Fruit fly (Drosophila melanogaster) whole organism, prepupa: ENCODE measurements around the gene Sfp24Bb.

Experiments used
- Blimp-1 ChIP-seq: fragments of 200-800 bp; sonication (Bioruptor generic); optimal IDR thresholded peaks from 3 replicates; lab custom pipeline; 2017; ENCODE audit warnings: missing biosample characterization, missing genetic modification characterization, mild to moderate bottlenecking, moderate library complexity, missing genetic modification reagents
- CG10631 ChIP-seq: fragments of 200-800 bp; sonication (Bioruptor generic); optimal IDR thresholded peaks from 2 replicates; lab custom pipeline; 2016; ENCODE audit warnings: missing biosample characterization, missing genetic modification characterization
- CG11294 ChIP-seq: fragments of 200-800 bp; sonication (Bioruptor generic); IDR thresholded peaks from 2 replicates; pipeline ENCODE4 v1.3.6; 2022; ENCODE audit warnings: missing biosample characterization, missing genetic modification characterization
- CG11762 ChIP-seq: fragments of 200-800 bp; sonication (Bioruptor generic); optimal IDR thresholded peaks from 3 replicates; lab custom pipeline; 2016; ENCODE audit warnings: missing biosample characterization, missing genetic modification characterization; ENCODE audit not compliant: insufficient read depth
- CG11902 ChIP-seq: fragments of 200-800 bp; sonication (Bioruptor generic); optimal IDR thresholded peaks from 3 replicates; lab custom pipeline; 2016; ENCODE audit warnings: missing biosample characterization, missing genetic modification characterization
- CG1621 ChIP-seq: fragments of 200-800 bp; sonication (Bioruptor generic); optimal IDR thresholded peaks from 3 replicates; lab custom pipeline; 2018; ENCODE audit warnings: missing biosample characterization, mild to moderate bottlenecking, missing genetic modification characterization
- CG16779 ChIP-seq: fragments of 200-800 bp; sonication (Bioruptor generic); optimal IDR thresholded peaks from 3 replicates; lab custom pipeline; 2017; ENCODE audit warnings: missing biosample characterization, mild to moderate bottlenecking, missing genetic modification characterization
- CG3032 ChIP-seq: fragments of 200-800 bp; optimal IDR thresholded peaks from 2 replicates; lab custom pipeline; 2019; ENCODE audit warnings: missing biosample characterization, mild to moderate bottlenecking, missing genetic modification characterization, moderate library complexity
- CG34406 ChIP-seq: fragments of 200-800 bp; sonication (Bioruptor generic); optimal IDR thresholded peaks from 3 replicates; lab custom pipeline; 2016; ENCODE audit warnings: missing biosample characterization, missing genetic modification characterization
- CG4318 ChIP-seq: fragments of 200-800 bp; sonication (Bioruptor generic); optimal IDR thresholded peaks from 3 replicates; lab custom pipeline; 2017; ENCODE audit warnings: missing biosample characterization, mild to moderate bottlenecking, missing genetic modification characterization
- CG6163 ChIP-seq: fragments of 200-800 bp; sonication (Bioruptor generic); IDR thresholded peaks from 3 replicates; pipeline ENCODE4 v1.3.6; 2022; ENCODE audit warnings: missing biosample characterization, missing genetic modification characterization
- CG6276 ChIP-seq: fragments of 200-800 bp; sonication (Bioruptor generic); optimal IDR thresholded peaks from 2 replicates; lab custom pipeline; 2017; ENCODE audit warnings: missing biosample characterization, mild to moderate bottlenecking, missing genetic modification characterization
- CG6792 ChIP-seq: fragments of 200-800 bp; sonication (Bioruptor generic); optimal IDR thresholded peaks from 3 replicates; lab custom pipeline; 2016; ENCODE audit warnings: missing biosample characterization, missing genetic modification characterization
- CG6854 ChIP-seq: fragments of 200-800 bp; sonication (Bioruptor generic); optimal IDR thresholded peaks from 2 replicates; lab custom pipeline; 2017; ENCODE audit warnings: missing biosample characterization, mild to moderate bottlenecking, missing genetic modification characterization
- CG7368 ChIP-seq: fragments of 200-800 bp; sonication (Bioruptor generic); optimal IDR thresholded peaks from 3 replicates; lab custom pipeline; 2016; ENCODE audit warnings: missing biosample characterization, missing genetic modification characterization
- CG8119 ChIP-seq: fragments of 200-800 bp; sonication (Bioruptor generic); IDR thresholded peaks from 3 replicates; pipeline ENCODE4 v1.3.6; 2022; ENCODE audit warnings: missing biosample characterization, missing genetic modification characterization
- CG8632 ChIP-seq: fragments of 200-800 bp; sonication (Bioruptor generic); optimal IDR thresholded peaks from 3 replicates; lab custom pipeline; 2016; ENCODE audit warnings: missing biosample characterization, missing genetic modification characterization
- Gug ChIP-seq: fragments of 200-800 bp; sonication (Bioruptor generic); IDR thresholded peaks from 2 replicates; pipeline ENCODE4 v1.3.6; 2022; ENCODE audit warnings: missing biosample characterization, missing genetic modification characterization
- Hr38 ChIP-seq: sonication (Bioruptor generic); optimal IDR thresholded peaks from 2 replicates; lab custom pipeline; 2016; ENCODE audit warnings: missing biosample characterization, missing genetic modification characterization
- Hr39 ChIP-seq: fragments of 200-800 bp; sonication (Bioruptor generic); optimal IDR thresholded peaks from 2 replicates; lab custom pipeline; 2016; ENCODE audit warnings: missing biosample characterization, missing genetic modification characterization
- Hr4 ChIP-seq: fragments of 200-800 bp; sonication (Bioruptor generic); optimal IDR thresholded peaks from 3 replicates; lab custom pipeline; 2016; ENCODE audit warnings: missing biosample characterization, missing genetic modification characterization
- Sox15 ChIP-seq: fragments of 200-800 bp; sonication (Bioruptor generic); optimal IDR thresholded peaks from 3 replicates; lab custom pipeline; 2016; ENCODE audit warnings: missing biosample characterization, missing genetic modification characterization
- achi ChIP-seq: fragments of 200-800 bp; sonication (Bioruptor generic); optimal IDR thresholded peaks from 3 replicates; lab custom pipeline; 2016; ENCODE audit warnings: missing biosample characterization, missing genetic modification characterization
- acj6 ChIP-seq: fragments of 200-800 bp; sonication (Bioruptor generic); optimal IDR thresholded peaks from 3 replicates; lab custom pipeline; 2016; ENCODE audit warnings: missing biosample characterization, missing genetic modification characterization
- dac ChIP-seq: fragments of 200-800 bp; sonication (Bioruptor generic); optimal IDR thresholded peaks from 2 replicates; lab custom pipeline; 2017; ENCODE audit warnings: missing biosample characterization, mild to moderate bottlenecking, missing genetic modification characterization
- dsx ChIP-seq: fragments of 200-800 bp; optimal IDR thresholded peaks from 3 replicates; lab custom pipeline; 2019; ENCODE audit warnings: missing biosample characterization, mild to moderate bottlenecking, missing genetic modification characterization, moderate library complexity; ENCODE audit not compliant: poor library complexity, severe bottlenecking
- fd59A ChIP-seq: fragments of 200-800 bp; sonication (Bioruptor generic); optimal IDR thresholded peaks from 2 replicates; lab custom pipeline; 2017; ENCODE audit warnings: missing biosample characterization, mild to moderate bottlenecking, missing genetic modification characterization, missing genetic modification reagents
- fd85E ChIP-seq: fragments of 200-800 bp; sonication (Bioruptor generic); optimal IDR thresholded peaks from 3 replicates; lab custom pipeline; 2016; ENCODE audit warnings: missing biosample characterization, missing genetic modification characterization
- lz ChIP-seq: fragments of 200-800 bp; sonication (Bioruptor generic); optimal IDR thresholded peaks from 3 replicates; lab custom pipeline; 2016; ENCODE audit warnings: missing biosample characterization, missing genetic modification characterization
- net ChIP-seq: fragments of 200-800 bp; sonication (Bioruptor generic); optimal IDR thresholded peaks from 3 replicates; lab custom pipeline; 2016; ENCODE audit warnings: missing biosample characterization, missing genetic modification characterization
- pdm3 ChIP-seq: fragments of 200-800 bp; sonication (Bioruptor generic); optimal IDR thresholded peaks from 3 replicates; lab custom pipeline; 2016; ENCODE audit warnings: missing biosample characterization, missing genetic modification characterization
- spab ChIP-seq: fragments of 200-800 bp; sonication (Bioruptor generic); optimal IDR thresholded peaks from 2 replicates; lab custom pipeline; 2017; ENCODE audit warnings: missing biosample characterization, mild to moderate bottlenecking, missing genetic modification characterization, missing genetic modification reagents
- svp ChIP-seq: fragments of 200-800 bp; sonication (Bioruptor generic); peaks from one replicate; lab custom pipeline; 2016; ENCODE audit warnings: missing biosample characterization, missing genetic modification characterization

Sfp24Bb gene

dm6 chr2L:3682489-3682888, 12.9 kb upstream of the Sfp24Bb start:
- TF ChIP-seq Hr38 (GFP tag; lab: Kevin White, UChicago) (no peak), acj6 (GFP tag; lab: Kevin White, UChicago) (no peak), net (GFP tag; lab: Kevin White, UChicago) (no peak), CG8632 (GFP tag; lab: Kevin White, UChicago) (no peak), Hr39 (GFP tag; lab: Kevin White, UChicago) (no peak)
- TF ChIP-seq, all 60 proteins: peak for 0

dm6 chr2L:3681338-3681737, 11.8 kb upstream of the Sfp24Bb start:
- TF ChIP-seq CG6276 (GFP tag; lab: Kevin White, UChicago) = no peak
- no peak for TF ChIP-seq CG4318 (GFP tag; lab: Kevin White, UChicago)
- no peak for TF ChIP-seq CG8119 (GFP tag; lab: Robert Waterston, UW)
- no peak for TF ChIP-seq Hr38 (GFP tag; lab: Kevin White, UChicago)
- TF ChIP-seq CG6854 (GFP tag; lab: Kevin White, UChicago) = no peak
- TF ChIP-seq CG7368 = no peak
- TF ChIP-seq spab (GFP tag; lab: Kevin White, UChicago) = no peak
- no peak for TF ChIP-seq CG11902 (GFP tag; lab: Kevin White, UChicago)
- no peak for TF ChIP-seq net (GFP tag; lab: Kevin White, UChicago)
- TF ChIP-seq fd59A (GFP tag; lab: Kevin White, UChicago) = no peak
- no peak for TF ChIP-seq CG1621
- TF ChIP-seq CG11294 (GFP tag; lab: Robert Waterston, UW) = no peak
- no peak for TF ChIP-seq Hr39 (GFP tag; lab: Kevin White, UChicago)
- TF ChIP-seq dac (GFP tag; lab: Kevin White, UChicago) = no peak
- no peak for TF ChIP-seq pdm3 (GFP tag; lab: Kevin White, UChicago)
- TF ChIP-seq fd85E (GFP tag; lab: Kevin White, UChicago) = no peak
- TF ChIP-seq Sox15 (GFP tag; lab: Kevin White, UChicago) = no peak
- TF ChIP-seq Gug (GFP tag; lab: Robert Waterston, UW) = no peak
- TF ChIP-seq, all 60 proteins: peak for 0

dm6 chr2L:3675770-3676169, 6.2 kb upstream of the Sfp24Bb start:
- TF ChIP-seq CG10631 (GFP tag; lab: Kevin White, UChicago) (no peak), Blimp-1 (GFP tag; lab: Kevin White, UChicago) (no peak), CG34406 (GFP tag; lab: Kevin White, UChicago) (no peak), svp (GFP tag; lab: Kevin White, UChicago) (peak; percentile 29), CG4318 (GFP tag; lab: Kevin White, UChicago) (no peak), CG3032 (tag; lab: Kevin White, UChicago) (no peak)

dm6 chr2L:3670481-3670880, 906 bp upstream of the Sfp24Bb start, which contains the start of gene Sfp24Bc:
Gene Sfp24Bc, minus strand, starts transcription at chr2L:3670581.
- TF ChIP-seq CG16779 (tag; lab: Kevin White, UChicago) = no peak
- TF ChIP-seq svp (GFP tag; lab: Kevin White, UChicago) = peak; percentile 40

- no peak for TF ChIP-seq achi
- no peak for TF ChIP-seq Hr4 (GFP tag; lab: Kevin White, UChicago)
- TF ChIP-seq CG3032 (tag; lab: Kevin White, UChicago) = no peak
- no peak for TF ChIP-seq CG11762 (GFP tag; lab: Kevin White, UChicago)
- TF ChIP-seq Hr39 (GFP tag; lab: Kevin White, UChicago) = no peak
- no peak for TF ChIP-seq CG34406 (GFP tag; lab: Kevin White, UChicago)
- no peak for TF ChIP-seq lz (GFP tag; lab: Kevin White, UChicago)
- no peak for TF ChIP-seq CG6792 (GFP tag; lab: Kevin White, UChicago)
- TF ChIP-seq dsx (GFP tag; lab: Kevin White, UChicago) = no peak
- TF ChIP-seq CG6163 (GFP tag; lab: Robert Waterston, UW) = no peak
- TF ChIP-seq CG8632 (GFP tag; lab: Kevin White, UChicago) = no peak
These were observed 541 bp downstream of the Sfp24Bb start, which contains the start of gene Sfp24Bd for dm6 chr2L:3669034-3669433. Gene Sfp24Bd, minus strand, starts transcription at chr2L:3669134.
